Worm (Caenorhabditis elegans) whole organism, L4 larva: ENCODE data around the gene Y60C6A.3.
A peak's percentile ranks its signal among the peaks of the same experiment; 100 is the strongest.

Source experiments
- R02D3.7 ChIP-seq: fragments of 150-350 bp; sonication (generic microtip); optimal IDR thresholded peaks from 3 replicates; lab custom pipeline; 2014; ENCODE audit warnings: missing biosample characterization, missing genetic modification characterization
- Y105C5A.15 ChIP-seq: fragments of 200-800 bp; sonication (Bioruptor generic); IDR thresholded peaks from 2 replicates; pipeline ENCODE4 v1.3.6; 2022; ENCODE audit warnings: missing genetic modification characterization, missing compliant biosample characterization
- Y48G9A.11 ChIP-seq: fragments of 200-800 bp; sonication (Bioruptor generic); IDR thresholded peaks from 2 replicates; pipeline ENCODE4 v1.3.6; 2022; ENCODE audit warnings: missing genetic modification reagents, missing genetic modification characterization, missing compliant biosample characterization
- Y75B8A.6 ChIP-seq: fragments of 200-800 bp; sonication (Bioruptor generic); IDR thresholded peaks from 2 replicates; pipeline ENCODE4 v1.3.6; 2022; ENCODE audit warnings: missing genetic modification reagents, missing genetic modification characterization, missing compliant biosample characterization
- ZK337.2 ChIP-seq: fragments of 200-800 bp; sonication (Bioruptor generic); IDR thresholded peaks from 2 replicates; pipeline ENCODE4 v1.3.6; 2022; ENCODE audit warnings: missing genetic modification reagents, missing genetic modification characterization, missing compliant biosample characterization
- ama-1 ChIP-seq: fragments of 150-350 bp; optimal IDR thresholded peaks from 2 replicates; lab custom pipeline; 2014; ENCODE audit warnings: inconsistent platforms, mixed read lengths
- arid-1 ChIP-seq: fragments of 200-800 bp; sonication (Bioruptor generic); conservative IDR thresholded peaks from 2 replicates; pipeline ENCODE4 v1.3.6; 2022; ENCODE audit warnings: missing genetic modification reagents, missing genetic modification characterization, missing compliant biosample characterization
- ceh-20 ChIP-seq: fragments of 200-800 bp; sonication (Bioruptor generic); IDR thresholded peaks from 2 replicates; pipeline ENCODE4 v1.3.6; 2022; ENCODE audit warnings: missing genetic modification reagents, missing genetic modification characterization, missing compliant biosample characterization
- ceh-44 ChIP-seq: fragments of 200-800 bp; sonication (Bioruptor generic); IDR thresholded peaks from 2 replicates; pipeline ENCODE4 v1.3.6; 2022; ENCODE audit warnings: missing genetic modification reagents, missing genetic modification characterization, missing compliant biosample characterization
- ces-1 ChIP-seq: fragments of 150-350 bp; sonication (generic microtip); optimal IDR thresholded peaks from 4 replicates; lab custom pipeline; 2014; ENCODE audit warnings: missing biosample characterization, missing genetic modification reagents, missing genetic modification characterization
- cey-2 ChIP-seq: sonication (generic microtip); optimal IDR thresholded peaks from 3 replicates; lab custom pipeline; 2017; ENCODE audit warnings: missing genetic modification characterization, mild to moderate bottlenecking, missing compliant biosample characterization, antibody characterized with exemption, borderline replicate concordance; ENCODE audit not compliant: insufficient read depth
- ctbp-1 ChIP-seq: fragments of 200-800 bp; sonication (Bioruptor generic); IDR thresholded peaks from 2 replicates; pipeline ENCODE4 v1.3.6; 2022; ENCODE audit warnings: missing genetic modification reagents, missing genetic modification characterization, missing compliant biosample characterization
- daf-12 ChIP-seq: fragments of 150-350 bp; optimal IDR thresholded peaks from 2 replicates; lab custom pipeline; 2014; ENCODE audit warnings: missing biosample characterization, missing genetic modification reagents, missing genetic modification characterization
- daf-16 ChIP-seq, 3 experiments: sonication (generic microtip); optimal IDR thresholded peaks; 2 replicates each; lab custom pipeline; 2016 to 2017; ENCODE audit warnings: missing genetic modification characterization in 3 of 3, missing genetic modification reagents in 3 of 3, mild to moderate bottlenecking in 2 of 3, missing compliant biosample characterization in 2 of 3, missing biosample characterization in 1 of 3, moderate library complexity in 1 of 3
- daf-19 ChIP-seq: fragments of 200-800 bp; sonication (Bioruptor generic); conservative IDR thresholded peaks from 2 replicates; pipeline ENCODE4 v1.3.6; 2022; ENCODE audit warnings: missing genetic modification characterization, missing compliant biosample characterization
- dmd-8 ChIP-seq: fragments of 200-800 bp; sonication (Bioruptor generic); IDR thresholded peaks from 2 replicates; pipeline ENCODE4 v1.3.6; 2022; ENCODE audit warnings: missing genetic modification characterization, missing compliant biosample characterization
- gei-8 ChIP-seq: fragments of 200-800 bp; sonication (Bioruptor generic); optimal IDR thresholded peaks from 2 replicates; lab custom pipeline; 2018; ENCODE audit warnings: mild to moderate bottlenecking, missing genetic modification characterization, missing compliant biosample characterization
- hif-1 ChIP-seq, 2 experiments: sonication (generic microtip); optimal IDR thresholded peaks; 2 replicates each; lab custom pipeline; 2016 to 2017; ENCODE audit warnings: missing compliant biosample characterization in 2 of 2, missing genetic modification characterization in 2 of 2, missing genetic modification reagents in 2 of 2, missing genotype in 2 of 2, mild to moderate bottlenecking in 1 of 2
- hlh-11 ChIP-seq: fragments of 200-800 bp; sonication (Bioruptor generic); optimal IDR thresholded peaks from 2 replicates; lab custom pipeline; 2018; ENCODE audit warnings: mild to moderate bottlenecking, missing genetic modification characterization, missing compliant biosample characterization
- jun-1 ChIP-seq: fragments of 150-350 bp; optimal IDR thresholded peaks from 2 replicates; lab custom pipeline; 2014; ENCODE audit warnings: missing biosample characterization, missing genetic modification reagents, missing genetic modification characterization
- lin-1 ChIP-seq: fragments of 200-800 bp; sonication (Bioruptor generic); IDR thresholded peaks from 2 replicates; pipeline ENCODE4 v1.3.6; 2022; ENCODE audit warnings: missing genetic modification reagents, missing genetic modification characterization, missing compliant biosample characterization
- lin-29 ChIP-seq: fragments of 200-800 bp; sonication (Bioruptor generic); IDR thresholded peaks from 2 replicates; pipeline ENCODE4 v1.3.6; 2022; ENCODE audit warnings: missing genetic modification reagents, missing genetic modification characterization, missing compliant biosample characterization
- lin-39 ChIP-seq: fragments of 150-350 bp; optimal IDR thresholded peaks from 2 replicates; lab custom pipeline; 2014; ENCODE audit warnings: missing biosample characterization, missing genetic modification reagents, missing genetic modification characterization
- lir-3 ChIP-seq: sonication (generic microtip); optimal IDR thresholded peaks from 2 replicates; lab custom pipeline; 2016; ENCODE audit warnings: mild to moderate bottlenecking, missing genetic modification characterization, missing compliant biosample characterization
- mdl-1 ChIP-seq, 2 experiments: fragments of 150-350 bp in 1 of 2; sonication (generic microtip) in 1 of 2; optimal IDR thresholded peaks; 2 replicates each; lab custom pipeline; 2014 to 2017; ENCODE audit warnings: missing biosample characterization in 2 of 2, missing genetic modification characterization in 2 of 2
- mdt-29 ChIP-seq: fragments of 200-800 bp; sonication (Bioruptor generic); IDR thresholded peaks from 2 replicates; pipeline ENCODE4 v1.3.6; 2022; ENCODE audit warnings: missing genetic modification reagents, missing genetic modification characterization, missing compliant biosample characterization
- mxl-2 ChIP-seq: fragments of 200-800 bp; sonication (Bioruptor generic); conservative IDR thresholded peaks from 2 replicates; pipeline ENCODE4 v1.3.6; 2022; ENCODE audit warnings: missing genetic modification reagents, missing genetic modification characterization, missing compliant biosample characterization
- nhr-237 ChIP-seq: sonication (generic microtip); optimal IDR thresholded peaks from 2 replicates; lab custom pipeline; 2017; ENCODE audit warnings: missing biosample characterization, missing genetic modification characterization
- nhr-25 ChIP-seq: sonication (generic microtip); optimal IDR thresholded peaks from 2 replicates; lab custom pipeline; 2017; ENCODE audit warnings: missing genetic modification characterization, mild to moderate bottlenecking, missing compliant biosample characterization, antibody characterized with exemption, moderate library complexity, borderline replicate concordance; ENCODE audit not compliant: insufficient read depth
- nhr-28 ChIP-seq: fragments of 150-350 bp; optimal IDR thresholded peaks from 2 replicates; lab custom pipeline; 2014; ENCODE audit warnings: missing biosample characterization, missing genetic modification characterization
- nhr-42 ChIP-seq: fragments of 200-800 bp; sonication (Bioruptor generic); IDR thresholded peaks from 2 replicates; pipeline ENCODE4 v1.3.6; 2022; ENCODE audit warnings: missing genetic modification characterization, missing compliant biosample characterization
- nhr-6 ChIP-seq: fragments of 150-350 bp; optimal IDR thresholded peaks from 2 replicates; lab custom pipeline; 2014; ENCODE audit warnings: missing biosample characterization, missing genetic modification characterization
- nhr-76 ChIP-seq: fragments of 150-350 bp; optimal IDR thresholded peaks from 2 replicates; lab custom pipeline; 2014; ENCODE audit warnings: missing biosample characterization, missing genetic modification characterization
- nhr-77 ChIP-seq: fragments of 150-350 bp; optimal IDR thresholded peaks from 2 replicates; lab custom pipeline; 2014; ENCODE audit warnings: missing biosample characterization, missing genetic modification characterization
- pqm-1 ChIP-seq: sonication (generic microtip); optimal IDR thresholded peaks from 2 replicates; lab custom pipeline; 2017; ENCODE audit warnings: missing biosample characterization, missing genetic modification characterization
- rbr-2 ChIP-seq: sonication (generic microtip); optimal IDR thresholded peaks from 2 replicates; lab custom pipeline; 2016; ENCODE audit warnings: missing genotype, missing genetic modification characterization, missing compliant biosample characterization
- saeg-2 ChIP-seq: fragments of 200-800 bp; sonication (Bioruptor generic); IDR thresholded peaks from 2 replicates; pipeline ENCODE4 v1.3.6; 2022; ENCODE audit warnings: missing genetic modification reagents, missing genetic modification characterization, missing compliant biosample characterization
- set-16 ChIP-seq: fragments of 200-800 bp; sonication (Bioruptor generic); IDR thresholded peaks from 2 replicates; pipeline ENCODE4 v1.3.6; 2022; ENCODE audit warnings: missing genetic modification reagents, missing genetic modification characterization, missing compliant biosample characterization
- skn-1 ChIP-seq: fragments of 150-350 bp; optimal IDR thresholded peaks from 2 replicates; lab custom pipeline; 2014; ENCODE audit warnings: missing biosample characterization, missing genetic modification characterization
- snpc-1.2 ChIP-seq: fragments of 200-800 bp; sonication (Bioruptor generic); IDR thresholded peaks from 2 replicates; pipeline ENCODE4 v1.3.6; 2022; ENCODE audit warnings: missing genetic modification reagents, missing genetic modification characterization, missing compliant biosample characterization
- snpc-4 ChIP-seq: fragments of 150-350 bp; optimal IDR thresholded peaks from 2 replicates; lab custom pipeline; 2014; ENCODE audit warnings: missing biosample characterization, missing genetic modification characterization
- spr-3 ChIP-seq: fragments of 200-800 bp; sonication (Bioruptor generic); optimal IDR thresholded peaks from 2 replicates; lab custom pipeline; 2018; ENCODE audit warnings: mild to moderate bottlenecking, missing genetic modification characterization, missing compliant biosample characterization
- tag-97 ChIP-seq: fragments of 200-800 bp; sonication (Bioruptor generic); IDR thresholded peaks from 2 replicates; pipeline ENCODE4 v1.3.6; 2022; ENCODE audit warnings: missing genetic modification characterization, missing compliant biosample characterization
- unc-130 ChIP-seq: sonication (generic microtip); optimal IDR thresholded peaks from 2 replicates; lab custom pipeline; 2016; ENCODE audit warnings: missing genetic modification reagents, missing genetic modification characterization, missing compliant biosample characterization
- unc-62 ChIP-seq, 3 experiments: fragments of 150-350 bp in 1 of 3; sonication (generic microtip); optimal IDR thresholded peaks in 2 of 3; peaks in 1 of 3; 1 replicate in 1 of 3; 2 replicates in 2 of 3; lab custom pipeline; 2014 to 2017; ENCODE audit warnings: missing biosample characterization in 3 of 3, missing genetic modification characterization in 3 of 3, missing genetic modification reagents in 3 of 3, missing genotype in 1 of 3
- zag-1 ChIP-seq: fragments of 150-350 bp; optimal IDR thresholded peaks from 2 replicates; lab custom pipeline; 2014; ENCODE audit warnings: missing biosample characterization, missing genetic modification characterization
- zfp-3 ChIP-seq: fragments of 200-800 bp; sonication (Bioruptor generic); conservative IDR thresholded peaks from 2 replicates; pipeline ENCODE4 v1.3.6; 2022; ENCODE audit warnings: missing genetic modification reagents, missing genetic modification characterization, missing compliant biosample characterization
- ztf-7 ChIP-seq: fragments of 150-350 bp; optimal IDR thresholded peaks from 2 replicates; lab custom pipeline; 2014; ENCODE audit warnings: missing biosample characterization, missing genetic modification characterization

Y60C6A.3 gene

ce11 chrV:4823683-4824391, 38.2 kb downstream of the Y60C6A.3 start (continued):
- TF ChIP-seq daf-19 (peak; percentile 30; the same call in 1 of the 2 replicates), mdl-1 (tag; optimal IDR thresholded peaks at IDR 0.05; lab: Kevin White, UChicago) (no peak), R02D3.7 (tag; lab: Kevin White, UChicago) (no peak), ZK337.2 (GFP tag; lab: Robert Waterston, UW) (0 out of 2 replicates have a peak, but pooled peaks have one; percentile 58), spr-3 (GFP tag; lab: Kevin White, UChicago) (peak; percentile 24), nhr-237 (tag; lab: Kevin White, UChicago) (no peak), snpc-1.2 (peak; percentile 20; the same call in 1 of the 2 replicates), lir-3 (tag; lab: Kevin White, UChicago) (peak; percentile 10), pqm-1 (tag; lab: Kevin White, UChicago) (no peak), unc-130 (no peak), saeg-2 (GFP tag; lab: Robert Waterston, UW) (0 out of 2 replicates have a peak, but pooled peaks have one; percentile 27), Y105C5A.15 (GFP tag; lab: Robert Waterston, UW) (no peak), rbr-2 (tag; lab: Kevin White, UChicago) (no peak), gei-8 (GFP tag; lab: Kevin White, UChicago) (peak; percentile 54), ceh-44 (no peak), Y48G9A.11 (GFP tag; lab: Robert Waterston, UW) (0 out of 2 replicates have a peak, but pooled peaks have one; percentile 24), lin-29 (GFP tag; lab: Robert Waterston, UW) (no peak), zag-1 (tag; lab: Kevin White, UChicago) (no peak), hif-1 (tag; optimal IDR thresholded peaks at IDR 0.05; lab: Kevin White, UChicago) (peak in 1 of 2 experiments; percentile 67), mxl-2 (no peak), nhr-25 (tag; lab: Kevin White, UChicago) (no peak), ceh-20 (GFP tag; lab: Robert Waterston, UW) (no peak), tag-97 (GFP tag; lab: Robert Waterston, UW) (no peak), nhr-42 (GFP tag; lab: Robert Waterston, UW) (peak; percentile 47; the same call in 1 of the 2 replicates), snpc-4 (tag; lab: Kevin White, UChicago) (no peak), ctbp-1 (GFP tag; lab: Robert Waterston, UW) (peak; percentile 47), nhr-6 (tag; lab: Kevin White, UChicago) (no peak), daf-16 (GFP tag; optimal IDR thresholded peaks at IDR 0.05; lab: Kevin White, UChicago) (peak; percentile 4 to 16), daf-16 (tag; optimal IDR thresholded peaks at IDR 0.05; lab: Kevin White, UChicago) (peak; percentile 50), skn-1 (tag; lab: Kevin White, UChicago) (no peak), lin-39 (tag; lab: Kevin White, UChicago) (no peak), arid-1 (GFP tag; lab: Robert Waterston, UW) (peak; percentile 40; the same call in 1 of the 2 replicates), ama-1 (lab: Kevin White, UChicago) (peak; percentile 54), ztf-7 (tag; lab: Kevin White, UChicago) (no peak), cey-2 (no peak), unc-62 (GFP tag; optimal IDR thresholded peaks at IDR 0.05 in 1 of 2; lab: Kevin White, UChicago) (no peak), unc-62 (tag; optimal IDR thresholded peaks at IDR 0.05; lab: Kevin White, UChicago) (no peak), mdt-29 (GFP tag; lab: Robert Waterston, UW) (peak; percentile 67; the same call in 1 of the 2 replicates), daf-12 (tag; lab: Kevin White, UChicago) (no peak), ces-1 (GFP tag; lab: Kevin White, UChicago) (no peak), hlh-11 (tag; lab: Kevin White, UChicago) (peak; percentile 15), nhr-77 (tag; lab: Kevin White, UChicago) (no peak), nhr-28 (tag; lab: Kevin White, UChicago) (peak; percentile 4), zfp-3 (GFP tag; lab: Robert Waterston, UW) (peak; percentile 91), dmd-8 (GFP tag; lab: Robert Waterston, UW) (peak; percentile 19; the same call in 1 of the 2 replicates), nhr-76 (tag; lab: Kevin White, UChicago) (no peak), jun-1 (tag; lab: Kevin White, UChicago) (no peak), lin-1 (GFP tag; lab: Robert Waterston, UW) (peak; percentile 30; the same call in 1 of the 2 replicates), Y75B8A.6 (GFP tag; lab: Robert Waterston, UW) (0 out of 2 replicates have a peak, but pooled peaks have one; percentile 50), set-16 (GFP tag; lab: Robert Waterston, UW) (no peak)
